Worm (Caenorhabditis elegans) whole organism, L4/young adult: Measurements from ENCODE around the gene acdh-9.

Experiments
- W03F9.2 ChIP-seq: fragments of 150-350 bp; optimal IDR thresholded peaks from 2 replicates; lab custom pipeline; 2014; ENCODE audit warnings: missing biosample characterization, missing genetic modification characterization
- dao-5 ChIP-seq: sonication (generic microtip); optimal IDR thresholded peaks from 2 replicates; lab custom pipeline; 2016; ENCODE audit warnings: missing genotype, missing genetic modification characterization, moderate library complexity, missing compliant biosample characterization
- him-1 ChIP-seq: sonication (generic microtip); optimal IDR thresholded peaks from 2 replicates; lab custom pipeline; 2016; ENCODE audit warnings: missing genotype, missing genetic modification reagents, missing genetic modification characterization, missing compliant biosample characterization

DNA sequence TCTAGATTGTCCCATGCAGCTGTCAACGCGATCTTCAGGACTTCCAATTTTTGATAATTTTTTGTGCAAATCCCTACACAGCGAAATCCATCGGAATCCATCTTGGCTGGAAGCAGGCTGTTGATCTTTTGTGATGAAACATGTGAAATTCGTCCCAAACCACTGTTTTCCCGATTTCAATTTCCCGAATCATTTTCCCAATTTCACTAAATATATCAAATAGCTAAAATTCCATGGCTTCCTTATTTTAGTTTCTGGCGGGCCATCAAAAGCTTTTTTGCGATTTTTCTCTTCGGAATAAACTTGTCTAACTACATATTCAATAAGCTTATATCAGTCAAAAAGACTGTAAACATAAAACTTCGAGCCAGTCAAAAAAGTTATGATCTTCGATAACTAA, 26.9 kb downstream of the acdh-9 start, which contains the start of gene F46F5.8:
- no peak for TF ChIP-seq him-1
- no peak for TF ChIP-seq W03F9.2 (tag; lab: Kevin White, UChicago)
- no peak for TF ChIP-seq dao-5 (tag; lab: Kevin White, UChicago)
